Worm (Caenorhabditis elegans): ENCODE data around the gene bath-38.
A peak's percentile ranks its signal among the peaks of the same experiment; 100 is the strongest.

The bath-38 gene

ce11 chrII:10025059-10025458, 20.0 kb downstream of the bath-38 start:
- TF ChIP-seq peb-1 (tag; optimal IDR thresholded peaks at IDR 0.05), result no peak
- peak; percentile 58 for TF ChIP-seq nhr-129 (tag; optimal IDR thresholded peaks at IDR 0.05)
- TF ChIP-seq mab-5 (tag; optimal IDR thresholded peaks at IDR 0.05), result no peak
- no peak for TF ChIP-seq ztf-1 (GFP tag; conservative IDR thresholded peaks at IDR 0.05)
- no peak for TF ChIP-seq alr-1 (tag; optimal IDR thresholded peaks at IDR 0.05)
- TF ChIP-seq C34F6.9 (tag; optimal IDR thresholded peaks at IDR 0.05), result no peak
- no peak for TF ChIP-seq nhr-237 (tag; optimal IDR thresholded peaks at IDR 0.05)
- no peak for TF ChIP-seq ztf-4 (tag; optimal IDR thresholded peaks at IDR 0.05)

- TF ChIP-seq nhr-25 (tag; optimal IDR thresholded peaks at IDR 0.05), result no peak
- no peak for TF ChIP-seq unc-62 (GFP tag; optimal IDR thresholded peaks at IDR 0.05)
- TF ChIP-seq aly-2 (tag; optimal IDR thresholded peaks at IDR 0.05), result no peak
- no peak for TF ChIP-seq unc-55 (GFP tag; optimal IDR thresholded peaks at IDR 0.05)
- TF ChIP-seq mbf-1 (tag; optimal IDR thresholded peaks at IDR 0.05), result no peak
- no peak for TF ChIP-seq C34F6.9 (tag; optimal IDR thresholded peaks at IDR 0.05)
- no peak for TF ChIP-seq gmeb-1 (tag; optimal IDR thresholded peaks at IDR 0.05)
- no peak for TF ChIP-seq blmp-1 (tag; optimal IDR thresholded peaks at IDR 0.05; ENCODE audit: insufficient read depth)
- TF ChIP-seq nhr-10 (tag; optimal IDR thresholded peaks at IDR 0.05), result no peak
- no peak for TF ChIP-seq alr-1 (tag; optimal IDR thresholded peaks at IDR 0.05)
- no peak for TF ChIP-seq ceh-82 (tag; optimal IDR thresholded peaks at IDR 0.05)
- no peak for TF ChIP-seq dmd-4 (tag; optimal IDR thresholded peaks at IDR 0.05)
- no peak for TF ChIP-seq elt-3 (tag; optimal IDR thresholded peaks at IDR 0.05)
- no peak for TF ChIP-seq crh-2 (tag; optimal IDR thresholded peaks at IDR 0.05)
- TF ChIP-seq R02D3.7 (tag; optimal IDR thresholded peaks at IDR 0.05), result no peak
- TF ChIP-seq unc-39 (tag; optimal IDR thresholded peaks at IDR 0.05), result no peak
- no peak for TF ChIP-seq mab-5 (tag; optimal IDR thresholded peaks at IDR 0.05)
- TF ChIP-seq zag-1 (tag; optimal IDR thresholded peaks at IDR 0.05), result no peak
- no peak for TF ChIP-seq lsy-2 (tag; optimal IDR thresholded peaks at IDR 0.05)
Observed at ce11 chrII:10021749-10022148, 23.3 kb downstream of the bath-38 start.

ce11 chrII:10019669-10020068, 25.4 kb downstream of the bath-38 start:
- TF ChIP-seq gmeb-1 (tag; optimal IDR thresholded peaks at IDR 0.05) (peak; percentile 30), nhr-25 (tag; optimal IDR thresholded peaks at IDR 0.05) (peak; percentile 59), nhr-21 (tag; optimal IDR thresholded peaks at IDR 0.05) (no peak)

- TF ChIP-seq sma-9 (GFP tag; optimal IDR thresholded peaks at IDR 0.05) (no peak), sma-9 (tag; optimal IDR thresholded peaks at IDR 0.05) (no peak), nhr-21 (tag; optimal IDR thresholded peaks at IDR 0.05) (no peak), ztf-11 (tag; optimal IDR thresholded peaks at IDR 0.05) (no peak)
Observed at ce11 chrII:10017528-10017927, 27.5 kb downstream of the bath-38 start.

ce11 chrII:10016013-10016412, 29.1 kb downstream of the bath-38 start, which contains the start of gene lec-2:
lec-2 (minus strand) TSS chrII:10016183.
- TF ChIP-seq unc-62 (GFP tag; optimal IDR thresholded peaks at IDR 0.05) (no peak), nhr-25 (tag; optimal IDR thresholded peaks at IDR 0.05) (no peak), sma-9 (GFP tag; optimal IDR thresholded peaks at IDR 0.05) (peak; percentile 36), sma-9 (tag; optimal IDR thresholded peaks at IDR 0.05) (no peak), R02D3.7 (tag; optimal IDR thresholded peaks at IDR 0.05) (no peak), dmd-4 (tag; optimal IDR thresholded peaks at IDR 0.05) (no peak), F13H6.1 (tag; optimal IDR thresholded peaks at IDR 0.05) (peak; percentile 40), nhr-12 (tag; optimal IDR thresholded peaks at IDR 0.05) (no peak), zag-1 (tag; optimal IDR thresholded peaks at IDR 0.05) (no peak), mdl-1 (tag; optimal IDR thresholded peaks at IDR 0.05) (peak; percentile 6 to 12), nhr-237 (tag; optimal IDR thresholded peaks at IDR 0.05) (no peak), sma-3 (GFP tag; optimal IDR thresholded peaks at IDR 0.05) (peak; percentile 10), nhr-129 (tag; optimal IDR thresholded peaks at IDR 0.05) (peak; percentile 44), elt-1 (tag; optimal IDR thresholded peaks at IDR 0.05) (no peak), lin-11 (tag; optimal IDR thresholded peaks at IDR 0.05) (peak; percentile 24), mbf-1 (tag; optimal IDR thresholded peaks at IDR 0.05) (no peak), lin-39 (tag; optimal IDR thresholded peaks at IDR 0.05) (no peak)
